Fruit fly (Drosophila melanogaster) Kc167 (cell line): Measurements from ENCODE around the gene rsh.

Source experiments
- Myc ChIP-seq: fragments of >200 bp; optimal IDR thresholded peaks from 2 replicates; lab custom pipeline; 2017; ENCODE audit warnings: missing external identifiers
- Sin3A ChIP-seq: fragments of >200 bp; optimal IDR thresholded peaks from 2 replicates; lab custom pipeline; 2018; ENCODE audit warnings: missing external identifiers
- h ChIP-seq: fragments of >200 bp; optimal IDR thresholded peaks from 3 replicates; lab custom pipeline; 2018; ENCODE audit warnings: missing external identifiers
- insv ChIP-seq: fragments of >200 bp; optimal IDR thresholded peaks from 3 replicates; lab custom pipeline; 2018; ENCODE audit warnings: missing external identifiers
- psq ChIP-seq: fragments of >200 bp; optimal IDR thresholded peaks from 2 replicates; lab custom pipeline; 2017; ENCODE audit warnings: missing external identifiers
- ttk ChIP-seq: sonication (Bioruptor generic); optimal IDR thresholded peaks from 2 replicates; lab custom pipeline; 2017; ENCODE audit warnings: missing external identifiers

The rsh gene

dm6 chrX:13116438-13117243 lies 128.2 kb downstream of the rsh start:
- TF ChIP-seq insv (lab: Kevin White, UChicago) (no peak), Myc (no peak), ttk (lab: Kevin White, UChicago) (no peak), Sin3A (no peak), h (lab: Kevin White, UChicago) (no peak), psq (no peak)

- TF ChIP-seq ttk (lab: Kevin White, UChicago), result no peak
- TF ChIP-seq Sin3A, result no peak
- no peak for TF ChIP-seq psq
- no peak for TF ChIP-seq Myc
- no peak for TF ChIP-seq insv (lab: Kevin White, UChicago)
- TF ChIP-seq h (lab: Kevin White, UChicago), result no peak
Observed at dm6 chrX:13125559-13125958, 137.1 kb downstream of the rsh start.

- no peak for TF ChIP-seq insv (lab: Kevin White, UChicago)
- TF ChIP-seq ttk (lab: Kevin White, UChicago), result no peak
- TF ChIP-seq Sin3A, result no peak
- no peak for TF ChIP-seq Myc
- no peak for TF ChIP-seq psq
- TF ChIP-seq h (lab: Kevin White, UChicago), result no peak
Observed at dm6 chrX:13127973-13128749, 139.7 kb downstream of the rsh start.
